Worm (Caenorhabditis elegans): ENCODE results near the gene nlp-22.

nlp-22 gene

DNA sequence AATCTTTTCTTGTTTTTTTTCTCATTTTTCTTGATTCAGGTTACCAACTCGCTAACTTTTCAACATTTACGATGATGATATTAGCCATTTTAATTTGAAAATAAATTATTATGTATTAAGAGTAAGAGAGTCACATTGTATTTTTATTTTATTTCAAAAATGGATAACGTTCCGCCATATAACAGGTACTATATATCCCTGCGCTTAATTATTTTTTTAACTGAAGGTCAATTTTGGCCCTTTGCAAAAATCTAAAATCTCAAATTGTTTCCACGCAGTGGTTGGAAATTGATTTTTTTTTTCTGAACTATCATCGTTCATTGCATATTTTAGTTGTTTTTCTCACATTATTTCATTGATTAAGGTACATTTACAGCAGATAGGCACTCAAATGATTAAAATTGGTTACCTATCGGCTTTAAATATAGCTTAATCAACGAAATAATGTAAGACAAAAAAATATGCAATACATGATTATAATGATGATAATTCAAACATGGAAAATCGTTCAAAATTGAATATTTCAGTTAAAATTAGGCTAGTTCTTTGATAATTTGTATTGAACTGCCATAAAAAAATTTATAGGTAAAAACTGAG is 22.9 kb upstream of the nlp-22 start (continued):
- TF ChIP-seq hlh-12 (tag; optimal IDR thresholded peaks at IDR 0.05): no peak
- peak; percentile 82 for TF ChIP-seq pbrm-1 (GFP tag; IDR thresholded peaks at IDR 0.05)
- no peak for TF ChIP-seq F33H1.4 (GFP tag; IDR thresholded peaks at IDR 0.05)
- TF ChIP-seq lir-1 (GFP tag; conservative IDR thresholded peaks at IDR 0.05): no peak
- TF ChIP-seq F37B4.10 (GFP tag; IDR thresholded peaks at IDR 0.05): no peak
- TF ChIP-seq F39B2.1 (GFP tag; IDR thresholded peaks at IDR 0.05): no peak
- peak in 1 of 2 experiments; percentile 27 for TF ChIP-seq rec-8 (tag; optimal IDR thresholded peaks at IDR 0.05)
- TF ChIP-seq lin-54 (GFP tag; optimal IDR thresholded peaks at IDR 0.05): peak; percentile 76
- TF ChIP-seq unc-62 (GFP tag; optimal IDR thresholded peaks at IDR 0.05): no peak
- peak; percentile 62 for TF ChIP-seq atf-7 (tag; optimal IDR thresholded peaks at IDR 0.05)
- peak; percentile 33 for TF ChIP-seq ztf-22 (GFP tag; optimal IDR thresholded peaks at IDR 0.05)
- TF ChIP-seq repo-1 (tag; optimal IDR thresholded peaks at IDR 0.05): peak; percentile 93
- no peak for TF ChIP-seq xnd-1 (tag; optimal IDR thresholded peaks at IDR 0.05)
- TF ChIP-seq ztf-3 (GFP tag; optimal IDR thresholded peaks at IDR 0.05): peak; percentile 52
- no peak for TF ChIP-seq aptf-2 (GFP tag; conservative IDR thresholded peaks at IDR 0.05)
- no peak for TF ChIP-seq hlh-26 (GFP tag; conservative IDR thresholded peaks at IDR 0.05)
- TF ChIP-seq athp-1 (tag; optimal IDR thresholded peaks at IDR 0.05): no peak
- peak; percentile 91 for TF ChIP-seq tlf-1 (GFP tag; optimal IDR thresholded peaks at IDR 0.05)
- peak; percentile 88 for TF ChIP-seq nfyb-1 (GFP tag; IDR thresholded peaks at IDR 0.05)
- peak; percentile 44 for TF ChIP-seq B0261.1 (tag; optimal IDR thresholded peaks at IDR 0.05)
- peak; percentile 88 for TF ChIP-seq hmg-20 (GFP tag; IDR thresholded peaks at IDR 0.05)
- TF ChIP-seq let-607 (tag; optimal IDR thresholded peaks at IDR 0.05): peak in 1 of 2 experiments; percentile 85
- TF ChIP-seq ceh-79 (tag; optimal IDR thresholded peaks at IDR 0.05): no peak
- peak; percentile 95 for TF ChIP-seq Y56A3A.18 (GFP tag; IDR thresholded peaks at IDR 0.05)
- TF ChIP-seq ztf-25 (GFP tag; IDR thresholded peaks at IDR 0.05): no peak
- TF ChIP-seq madf-3 (GFP tag; IDR thresholded peaks at IDR 0.05): no peak
- TF ChIP-seq hsf-1 (GFP tag; IDR thresholded peaks at IDR 0.05): no peak
- TF ChIP-seq ceh-91 (GFP tag; IDR thresholded peaks at IDR 0.05): no peak
- no peak for TF ChIP-seq attf-3 (GFP tag; conservative IDR thresholded peaks at IDR 0.05)
- peak; percentile 26 for TF ChIP-seq dpff-1 (tag; optimal IDR thresholded peaks at IDR 0.05)
- no peak for TF ChIP-seq ets-4 (GFP tag; optimal IDR thresholded peaks at IDR 0.05)
- TF ChIP-seq chd-7 (tag; optimal IDR thresholded peaks at IDR 0.05): peak; percentile 9
- no peak for TF ChIP-seq die-1 (tag; optimal IDR thresholded peaks at IDR 0.05)
- no peak for TF ChIP-seq ceh-40 (GFP tag; IDR thresholded peaks at IDR 0.05)
- TF ChIP-seq ztf-18 (tag; optimal IDR thresholded peaks at IDR 0.05): peak; percentile 53
- no peak for TF ChIP-seq Y95B8A.8 (GFP tag; IDR thresholded peaks at IDR 0.05)

DNA sequence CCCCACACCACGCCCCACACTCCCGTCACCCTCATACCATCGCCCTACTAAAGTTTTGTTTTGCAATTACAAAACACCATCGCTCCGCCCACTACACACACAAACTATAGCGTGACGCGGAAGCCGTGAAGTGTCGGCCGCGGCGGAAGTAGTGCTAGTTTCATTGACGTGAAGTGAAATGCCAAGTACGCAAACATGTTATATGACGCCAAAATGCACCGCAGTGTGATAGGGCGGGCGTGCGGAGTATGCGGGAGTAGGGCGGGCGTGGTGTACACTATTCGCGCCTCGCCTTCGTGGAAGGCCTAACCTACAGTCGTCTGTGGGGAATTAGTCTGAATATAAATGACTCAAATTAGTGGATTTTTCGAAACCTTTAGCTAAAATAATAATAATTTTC is 21.0 kb upstream of the nlp-22 start:
- TF ChIP-seq F55B11.4 (tag; optimal IDR thresholded peaks at IDR 0.05; ENCODE audit: borderline replicate concordance, insufficient read depth) (no peak), attf-6 (GFP tag; IDR thresholded peaks at IDR 0.05) (no peak), bed-2 (GFP tag; IDR thresholded peaks at IDR 0.05) (no peak), him-1 (tag; optimal IDR thresholded peaks at IDR 0.05) (peak; percentile 62), madf-3 (GFP tag; IDR thresholded peaks at IDR 0.05) (0 out of 2 replicates have a peak, but pooled peaks have one; percentile 19), ztf-18 (tag; optimal IDR thresholded peaks at IDR 0.05) (no peak), efl-1 (GFP tag; optimal IDR thresholded peaks at IDR 0.05) (peak; percentile 40), mes-4 (tag; optimal IDR thresholded peaks at IDR 0.05) (no peak), tbp1 (GFP tag; optimal IDR thresholded peaks at IDR 0.05) (no peak), ceh-100 (GFP tag; IDR thresholded peaks at IDR 0.05) (no peak), tbx-9 (tag; optimal IDR thresholded peaks at IDR 0.05; ENCODE audit: borderline replicate concordance) (no peak), B0019.2 (GFP tag; conservative IDR thresholded peaks at IDR 0.05) (no peak), lsl-1 (GFP tag; optimal IDR thresholded peaks at IDR 0.05) (no peak), lir-1 (GFP tag; conservative IDR thresholded peaks at IDR 0.05) (no peak), Y53F4B.3 (GFP tag; IDR thresholded peaks at IDR 0.05) (no peak), F49E8.2 (tag; optimal IDR thresholded peaks at IDR 0.05; ENCODE audit: insufficient read depth) (no peak), F10E7.11 (tag; optimal IDR thresholded peaks at IDR 0.05) (no peak)

Measured in whole organism, young adult.